Fruit fly (Drosophila melanogaster): Measurements from ENCODE around the gene CG43102.

DNA sequence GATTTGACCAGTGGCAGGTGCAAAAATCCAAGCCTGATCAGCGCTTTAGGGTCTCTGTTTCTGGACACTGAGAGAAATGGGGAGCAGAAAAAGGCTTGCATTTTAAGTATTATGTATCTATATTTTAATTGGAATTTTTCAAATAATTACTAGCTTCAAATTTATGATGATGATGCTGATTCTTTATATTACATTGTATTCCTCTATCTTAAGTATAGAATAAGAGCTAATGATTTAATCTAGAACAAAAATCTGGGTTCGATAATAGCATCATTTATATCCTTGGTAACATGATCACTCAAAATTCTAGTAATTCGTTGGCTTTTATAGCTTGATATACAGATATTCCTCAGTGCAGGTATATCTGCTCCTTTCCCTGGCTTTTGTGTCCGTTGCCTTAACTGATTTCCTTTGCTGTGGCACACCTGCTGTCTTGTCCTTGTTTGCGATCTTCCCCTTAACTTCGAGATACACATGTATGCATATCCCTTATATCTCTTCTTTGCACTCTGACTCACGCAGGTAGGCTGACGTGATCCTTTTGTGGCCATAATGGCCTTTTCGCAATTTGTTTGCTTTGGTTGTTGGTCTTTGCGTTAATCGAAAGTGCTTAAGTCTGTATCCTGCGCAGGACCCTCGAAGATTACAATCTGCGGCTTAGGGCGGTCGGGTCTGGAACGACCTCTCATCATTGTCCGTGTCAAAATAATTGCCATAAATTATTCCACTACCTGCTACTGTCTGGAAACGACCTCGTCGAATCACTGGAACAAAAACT lies 31.7 kb upstream of the CG43102 start:
- TF ChIP-seq Ets96B (tag; optimal IDR thresholded peaks at IDR 0.05): peak; percentile 35
- TF ChIP-seq Blimp-1 (GFP tag; optimal IDR thresholded peaks at IDR 0.05): peak; percentile 27
- TF ChIP-seq CG3919 (GFP tag; optimal IDR thresholded peaks at IDR 0.05): peak; percentile 30
- TF ChIP-seq CG15336 (GFP tag; IDR thresholded peaks at IDR 0.05): no peak
- peak; percentile 21 for TF ChIP-seq spab (GFP tag; optimal IDR thresholded peaks at IDR 0.05)
- TF ChIP-seq CG1621 (tag; optimal IDR thresholded peaks at IDR 0.05): no peak
- peak; percentile 18 for TF ChIP-seq Eip75B (GFP tag; optimal IDR thresholded peaks at IDR 0.05)
- no peak for TF ChIP-seq Sox14 (GFP tag; optimal IDR thresholded peaks at IDR 0.05)
- TF ChIP-seq achi (GFP tag; optimal IDR thresholded peaks at IDR 0.05): peak; percentile 58
- peak; percentile 66 for TF ChIP-seq CG34406 (GFP tag; optimal IDR thresholded peaks at IDR 0.05)
- TF ChIP-seq CG4318 (GFP tag; optimal IDR thresholded peaks at IDR 0.05): no peak

Data from whole organism, prepupa.